Fruit fly (Drosophila melanogaster) whole organism, wandering third instar larva: ENCODE measurements around the gene ddbt.

Experiments
- CG32264 ChIP-seq: fragments of 200-800 bp; sonication (Bioruptor generic); optimal IDR thresholded peaks from 2 replicates; lab custom pipeline; 2016; ENCODE audit warnings: missing biosample characterization, missing genetic modification characterization
- Dif ChIP-seq: fragments of 200-275, 200-300 bp; sonication (Bioruptor generic); optimal IDR thresholded peaks from 2 replicates; lab custom pipeline; 2018; ENCODE audit warnings: missing biosample characterization, missing genetic modification characterization; ENCODE audit not compliant: partially characterized antibody
- Hr78 ChIP-seq: fragments of >200 bp; optimal IDR thresholded peaks from 2 replicates; lab custom pipeline; 2017; ENCODE audit warnings: missing biosample characterization, missing genetic modification characterization
- Rel ChIP-seq, 2 experiments: fragments of 200-800 bp; sonication (Bioruptor generic) in 1 of 2; optimal IDR thresholded peaks; 2 replicates in 1 of 2; 3 replicates in 1 of 2; lab custom pipeline; 2016 to 2019; ENCODE audit warnings: mild to moderate bottlenecking in 2 of 2, missing biosample characterization in 2 of 2, missing genetic modification characterization in 2 of 2, moderate library complexity in 1 of 2
- Vsx2 ChIP-seq: fragments of 200-300, 225-300 bp; sonication (Bioruptor generic); optimal IDR thresholded peaks from 2 replicates; lab custom pipeline; 2018; ENCODE audit warnings: missing biosample characterization, missing genetic modification characterization; ENCODE audit not compliant: partially characterized antibody
- br ChIP-seq: fragments of 200-800 bp; sonication (Bioruptor generic); optimal IDR thresholded peaks from 2 replicates; lab custom pipeline; 2016; ENCODE audit warnings: missing biosample characterization, missing genetic modification characterization
- fru ChIP-seq: fragments of 200-800 bp; sonication (Bioruptor generic); optimal IDR thresholded peaks from 3 replicates; lab custom pipeline; 2016; ENCODE audit warnings: missing biosample characterization, mild to moderate bottlenecking, missing genetic modification characterization
- pan ChIP-seq: fragments of >200 bp; optimal IDR thresholded peaks from 2 replicates; lab custom pipeline; 2017
- psq ChIP-seq: fragments of 200-800 bp; sonication (Bioruptor generic); optimal IDR thresholded peaks from 3 replicates; lab custom pipeline; 2017; ENCODE audit warnings: missing biosample characterization, mild to moderate bottlenecking, missing genetic modification characterization, moderate library complexity
- sage ChIP-seq: fragments of 200-800 bp; sonication (Bioruptor generic); optimal IDR thresholded peaks from 2 replicates; lab custom pipeline; 2016; ENCODE audit warnings: missing biosample characterization, mild to moderate bottlenecking, missing genetic modification characterization

DNA sequence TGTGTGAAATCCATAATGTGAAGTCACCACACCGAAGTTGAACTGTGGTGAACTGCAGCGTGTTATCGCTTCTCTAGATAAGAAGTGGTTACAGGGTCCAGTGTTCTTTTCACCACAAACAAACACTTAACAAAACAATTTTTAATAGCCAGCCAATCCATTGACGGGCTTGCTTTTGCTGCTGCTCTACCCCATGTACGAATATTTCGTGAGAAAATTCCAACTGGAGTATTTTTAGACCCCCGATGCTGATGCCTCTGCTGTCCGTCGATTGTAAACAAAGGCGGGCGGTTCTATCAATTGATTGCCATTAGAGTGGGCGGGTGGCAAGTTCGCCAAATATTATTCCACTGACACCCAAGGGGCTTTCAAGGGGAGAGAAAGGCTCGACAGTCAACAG lies 22.2 kb downstream of the ddbt start:
- no peak for TF ChIP-seq CG32264 (GFP tag; lab: Kevin White, UChicago)
- TF ChIP-seq Rel (GFP tag; optimal IDR thresholded peaks at IDR 0.05; lab: Kevin White, UChicago) = no peak
- peak; percentile 6 for TF ChIP-seq Rel (tag; optimal IDR thresholded peaks at IDR 0.05; lab: Kevin White, UChicago)
- TF ChIP-seq fru = no peak
- no peak for TF ChIP-seq Vsx2 (GFP tag; lab: Kevin White, UChicago)
- TF ChIP-seq sage (GFP tag; lab: Kevin White, UChicago) = no peak
- no peak for TF ChIP-seq Hr78 (GFP tag; lab: Kevin White, UChicago)
- no peak for TF ChIP-seq psq (GFP tag; lab: Kevin White, UChicago)
- no peak for TF ChIP-seq Dif (GFP tag; lab: Kevin White, UChicago)
- no peak for TF ChIP-seq pan (lab: Kevin White, UChicago)
- no peak for TF ChIP-seq br (GFP tag; lab: Kevin White, UChicago)
